Fruit fly (Drosophila melanogaster): ENCODE results near the gene Vps53.

DNA sequence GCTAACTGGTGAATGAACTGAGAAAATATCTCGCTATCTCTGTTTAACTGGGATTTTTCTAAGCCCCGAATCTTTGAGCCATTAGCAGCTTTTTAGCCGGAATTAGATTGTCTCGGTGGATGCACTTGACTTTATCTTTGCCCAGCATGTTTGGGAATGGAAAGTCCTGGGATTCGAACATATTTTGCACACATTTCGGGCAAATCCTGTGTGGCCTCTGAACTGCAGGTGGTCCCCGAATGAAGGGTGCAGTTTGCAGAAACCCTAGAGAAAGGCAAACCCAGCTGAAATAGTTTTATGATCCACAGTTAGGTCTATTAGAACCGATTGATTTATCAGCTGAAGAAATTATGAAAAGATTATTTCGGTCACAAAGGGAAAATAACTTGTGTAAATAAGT lies 19.2 kb downstream of the Vps53 start:
- TF ChIP-seq CG8478 (optimal IDR thresholded peaks at IDR 0.05) (no peak), CTCF (optimal IDR thresholded peaks at IDR 0.05) (no peak)
